Worm (Caenorhabditis elegans): Measurements from ENCODE around the gene ctbp-1.

DNA sequence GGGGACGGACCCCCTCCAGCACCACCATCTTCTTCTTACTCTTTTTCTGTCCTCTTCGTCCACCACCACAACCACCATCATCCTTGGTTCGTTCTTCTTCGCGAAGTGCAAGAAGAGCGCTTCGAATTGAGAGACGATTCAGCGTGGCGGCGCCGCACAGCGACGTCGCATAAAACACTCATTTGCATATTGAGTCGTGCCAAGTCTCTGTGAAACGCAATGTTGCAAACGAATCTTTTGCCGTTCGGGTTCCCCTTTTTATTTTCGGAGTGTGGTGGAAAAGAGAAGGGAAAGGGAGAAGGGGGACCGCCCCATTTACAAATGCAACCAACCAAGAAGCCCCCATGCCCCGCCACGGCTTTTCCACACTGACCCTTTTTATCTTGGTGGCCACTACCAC, 46.2 kb upstream of the ctbp-1 start:
- TF ChIP-seq nhr-2 (tag; optimal IDR thresholded peaks at IDR 0.05) (no peak), nhr-76 (tag; optimal IDR thresholded peaks at IDR 0.05) (no peak), unc-39 (tag; optimal IDR thresholded peaks at IDR 0.05) (no peak), nhr-12 (tag; optimal IDR thresholded peaks at IDR 0.05) (no peak)
